Worm (Caenorhabditis elegans) whole organism, L1 larva: ENCODE data around the gene srbc-21.

Experiments
- C04F5.9 ChIP-seq: sonication (generic microtip); optimal IDR thresholded peaks from 2 replicates; lab custom pipeline; 2016; ENCODE audit warnings: missing genetic modification characterization, missing compliant biosample characterization
- aha-1 ChIP-seq: fragments of 150-350 bp; optimal IDR thresholded peaks from 2 replicates; lab custom pipeline; 2014; ENCODE audit warnings: missing biosample characterization, missing genetic modification characterization
- alr-1 ChIP-seq: fragments of 200-800 bp; sonication (Bioruptor generic); optimal IDR thresholded peaks from 2 replicates; lab custom pipeline; 2018; ENCODE audit warnings: borderline replicate concordance, mild to moderate bottlenecking, missing genetic modification characterization, missing compliant biosample characterization
- aly-2 ChIP-seq: fragments of 150-350 bp; optimal IDR thresholded peaks from 2 replicates; lab custom pipeline; 2014; ENCODE audit warnings: missing biosample characterization, missing genetic modification characterization
- ceh-63 ChIP-seq: fragments of 200-800 bp; sonication (Bioruptor generic); optimal IDR thresholded peaks from 2 replicates; lab custom pipeline; 2018; ENCODE audit warnings: mild to moderate bottlenecking, missing genetic modification characterization, missing compliant biosample characterization
- ces-1 ChIP-seq: fragments of 150-350 bp; optimal IDR thresholded peaks from 2 replicates; lab custom pipeline; 2014; ENCODE audit warnings: missing biosample characterization, missing genetic modification reagents, missing genetic modification characterization
- dsc-1 ChIP-seq: sonication (generic microtip); optimal IDR thresholded peaks from 2 replicates; lab custom pipeline; 2016; ENCODE audit warnings: mild to moderate bottlenecking, missing genetic modification characterization, missing compliant biosample characterization
- efl-1 ChIP-seq, 4 experiments: fragments of 150-350 bp; optimal IDR thresholded peaks in 3 of 4; peaks in 1 of 4; 1 replicate in 1 of 4; 2 replicates in 3 of 4; lab custom pipeline; 2014; ENCODE audit warnings: missing biosample characterization in 2 of 4, missing genetic modification characterization in 2 of 4, missing genetic modification reagents in 2 of 4
- efl-3 ChIP-seq: fragments of 200-800 bp; sonication (Bioruptor generic); optimal IDR thresholded peaks from 2 replicates; lab custom pipeline; 2018; ENCODE audit warnings: mild to moderate bottlenecking, missing genetic modification characterization, missing compliant biosample characterization
- egl-13 ChIP-seq: sonication (generic microtip); optimal IDR thresholded peaks from 2 replicates; lab custom pipeline; 2016; ENCODE audit warnings: missing genotype, missing genetic modification reagents, missing genetic modification characterization, missing compliant biosample characterization
- egl-27 ChIP-seq, 2 experiments: fragments of 150-350 bp in 1 of 2; sonication (generic microtip); optimal IDR thresholded peaks; 3 replicates each; lab custom pipeline; 2017 to 2018; ENCODE audit warnings: missing biosample characterization in 2 of 2, missing genetic modification characterization in 2 of 2, missing genetic modification reagents in 2 of 2
- elt-2 ChIP-seq: sonication (generic microtip); optimal IDR thresholded peaks from 2 replicates; lab custom pipeline; 2016; ENCODE audit warnings: missing genetic modification characterization, mild to moderate bottlenecking, inconsistent platforms, missing compliant biosample characterization, missing genetic modification reagents
- fkh-10 ChIP-seq: sonication (generic microtip); optimal IDR thresholded peaks from 2 replicates; lab custom pipeline; 2017; ENCODE audit warnings: missing biosample characterization, missing genetic modification reagents, missing genetic modification characterization
- fos-1 ChIP-seq: fragments of 150-350 bp; optimal IDR thresholded peaks from 2 replicates; lab custom pipeline; 2014; ENCODE audit warnings: missing biosample characterization, missing genetic modification characterization
- hlh-17 ChIP-seq: fragments of 200-800 bp; sonication (Bioruptor generic); optimal IDR thresholded peaks from 2 replicates; lab custom pipeline; 2018; ENCODE audit warnings: missing genetic modification characterization, mild to moderate bottlenecking, missing compliant biosample characterization, moderate library complexity, borderline replicate concordance
- hlh-4 ChIP-seq: sonication (generic microtip); optimal IDR thresholded peaks from 2 replicates; lab custom pipeline; 2016; ENCODE audit warnings: mild to moderate bottlenecking, missing genetic modification characterization, missing compliant biosample characterization
- isw-1 ChIP-seq: fragments of 200-800 bp; sonication (Bioruptor generic); IDR thresholded peaks from 2 replicates; pipeline ENCODE4 v1.3.6; 2022; ENCODE audit warnings: missing genetic modification characterization, missing compliant biosample characterization
- jun-1 ChIP-seq: fragments of 150-350 bp; optimal IDR thresholded peaks from 2 replicates; lab custom pipeline; 2014; ENCODE audit warnings: missing biosample characterization, missing genetic modification reagents, missing genetic modification characterization
- lin-14 ChIP-seq: fragments of 200-800 bp; sonication (Bioruptor generic); optimal IDR thresholded peaks from 2 replicates; lab custom pipeline; 2018; ENCODE audit warnings: mild to moderate bottlenecking, missing genetic modification characterization, moderate library complexity, missing compliant biosample characterization
- lin-15B ChIP-seq: fragments of 150-350 bp; sonication (generic microtip); optimal IDR thresholded peaks from 3 replicates; lab custom pipeline; 2014; ENCODE audit warnings: missing biosample characterization, missing genetic modification characterization
- lin-35 ChIP-seq, 2 experiments: fragments of 150-350 bp; optimal IDR thresholded peaks; 2 replicates each; lab custom pipeline; 2014; ENCODE audit warnings: missing biosample characterization in 2 of 2, missing genetic modification characterization in 2 of 2, missing genetic modification reagents in 2 of 2
- lin-39 ChIP-seq: fragments of 150-350 bp; optimal IDR thresholded peaks from 2 replicates; lab custom pipeline; 2014; ENCODE audit warnings: missing biosample characterization, missing genetic modification reagents, missing genetic modification characterization
- lir-3 ChIP-seq: sonication (generic microtip); optimal IDR thresholded peaks from 2 replicates; lab custom pipeline; 2016; ENCODE audit warnings: mild to moderate bottlenecking, missing genetic modification characterization, moderate library complexity, missing compliant biosample characterization; ENCODE audit not compliant: poor library complexity
- mab-9 ChIP-seq: fragments of 200-800 bp; sonication (Bioruptor generic); IDR thresholded peaks from 2 replicates; pipeline ENCODE4 v1.3.6; 2022; ENCODE audit warnings: missing genetic modification reagents, missing genetic modification characterization, missing compliant biosample characterization
- mep-1 ChIP-seq: fragments of 150-350 bp; optimal IDR thresholded peaks from 2 replicates; lab custom pipeline; 2014; ENCODE audit warnings: missing biosample characterization, missing genetic modification characterization
- nhr-20 ChIP-seq: sonication (generic microtip); optimal IDR thresholded peaks from 2 replicates; lab custom pipeline; 2016; ENCODE audit warnings: mild to moderate bottlenecking, missing genetic modification characterization, missing compliant biosample characterization
- nhr-76 ChIP-seq: sonication (generic microtip); optimal IDR thresholded peaks from 2 replicates; lab custom pipeline; 2017; ENCODE audit warnings: missing biosample characterization, missing genetic modification characterization
- nhr-77 ChIP-seq: fragments of 150-350 bp; optimal IDR thresholded peaks from 2 replicates; lab custom pipeline; 2014; ENCODE audit warnings: missing biosample characterization, missing genetic modification characterization
- nhr-84 ChIP-seq: sonication (generic microtip); optimal IDR thresholded peaks from 2 replicates; lab custom pipeline; 2017; ENCODE audit warnings: missing biosample characterization, missing genetic modification characterization
- nhr-85 ChIP-seq: sonication (generic microtip); peaks from one replicate; lab custom pipeline; 2016; ENCODE audit warnings: missing genetic modification characterization, inconsistent platforms, missing compliant biosample characterization
- nhr-90 ChIP-seq: sonication (generic microtip); optimal IDR thresholded peaks from 2 replicates; lab custom pipeline; 2016; ENCODE audit warnings: mild to moderate bottlenecking, missing genetic modification characterization, missing compliant biosample characterization; ENCODE audit not compliant: poor library complexity
- snu-23 ChIP-seq: sonication (generic microtip); optimal IDR thresholded peaks from 2 replicates; lab custom pipeline; 2016; ENCODE audit warnings: missing genetic modification characterization, missing compliant biosample characterization
- swsn-7 ChIP-seq: sonication (generic microtip); optimal IDR thresholded peaks from 2 replicates; lab custom pipeline; 2016; ENCODE audit warnings: missing genetic modification characterization, missing compliant biosample characterization
- tlp-1 ChIP-seq: fragments of 150-350 bp; optimal IDR thresholded peaks from 2 replicates; lab custom pipeline; 2014; ENCODE audit warnings: missing biosample characterization, missing genetic modification characterization
- unc-86 ChIP-seq: sonication (generic microtip); optimal IDR thresholded peaks from 2 replicates; lab custom pipeline; 2016; ENCODE audit warnings: missing genetic modification characterization, missing compliant biosample characterization
- unc-98 ChIP-seq: fragments of 200-800 bp; sonication (Bioruptor generic); IDR thresholded peaks from 2 replicates; pipeline ENCODE4 v1.3.6; 2022; ENCODE audit warnings: missing genetic modification characterization, missing compliant biosample characterization
- xbp-1 ChIP-seq: sonication (generic microtip); optimal IDR thresholded peaks from 2 replicates; lab custom pipeline; 2016; ENCODE audit warnings: missing genetic modification characterization, missing compliant biosample characterization
- ztf-4 ChIP-seq: fragments of 150-350 bp; optimal IDR thresholded peaks from 2 replicates; lab custom pipeline; 2014; ENCODE audit warnings: missing biosample characterization, missing genetic modification characterization

srbc-21 gene

ce11 chrV:2163735-2164134, 8.4 kb downstream of the srbc-21 start, which contains the start of gene str-255:
Gene str-255 (minus strand): TSS chrV:2163835.
- no peak for TF ChIP-seq dsc-1 (tag; lab: Kevin White, UChicago)
- TF ChIP-seq aha-1: no peak
- no peak for TF ChIP-seq aly-2 (tag; lab: Kevin White, UChicago)
- no peak for TF ChIP-seq C04F5.9 (tag; lab: Kevin White, UChicago)
- no peak for TF ChIP-seq xbp-1
- no peak for TF ChIP-seq hlh-4 (tag; lab: Kevin White, UChicago)
- TF ChIP-seq ztf-4 (tag; lab: Kevin White, UChicago): no peak
- no peak for TF ChIP-seq lin-35 (GFP tag; optimal IDR thresholded peaks at IDR 0.05; lab: Kevin White, UChicago)
- no peak for TF ChIP-seq mep-1 (tag; lab: Kevin White, UChicago)
- TF ChIP-seq ceh-63 (GFP tag; lab: Kevin White, UChicago): no peak
- no peak for TF ChIP-seq efl-3 (GFP tag; lab: Kevin White, UChicago)
- TF ChIP-seq lin-14 (GFP tag; lab: Kevin White, UChicago): no peak
- TF ChIP-seq nhr-84 (tag; lab: Kevin White, UChicago): no peak
- TF ChIP-seq fos-1: no peak
- no peak for TF ChIP-seq hlh-17 (GFP tag; lab: Kevin White, UChicago)
- no peak for TF ChIP-seq mab-9 (GFP tag; lab: Robert Waterston, UW)
- TF ChIP-seq egl-13 (tag; lab: Kevin White, UChicago): no peak
- TF ChIP-seq nhr-76 (tag; lab: Kevin White, UChicago): no peak
- TF ChIP-seq nhr-20 (tag; lab: Kevin White, UChicago): no peak
- TF ChIP-seq lin-15B (tag; lab: Kevin White, UChicago): no peak

- TF ChIP-seq alr-1 (tag; lab: Kevin White, UChicago): no peak
- no peak for TF ChIP-seq elt-2 (tag; lab: Kevin White, UChicago)
- TF ChIP-seq lin-39: no peak
- TF ChIP-seq snu-23 (GFP tag; lab: Kevin White, UChicago): no peak
These were observed 11.3 kb downstream of the srbc-21 start, which contains the start of gene srbc-19 for ce11 chrV:2166679-2167078. Gene srbc-19 (minus strand): TSS chrV:2166779.

- TF ChIP-seq efl-1 (optimal IDR thresholded peaks at IDR 0.05; lab: Kevin White, UChicago) (no peak), efl-1 (GFP tag; optimal IDR thresholded peaks at IDR 0.05 in 1 of 2; lab: Kevin White, UChicago) (peak; percentile 19 to 92), unc-98 (GFP tag; lab: Robert Waterston, UW) (no peak)
- TF ChIP-seq, all 84 proteins: peak for 1
These were observed 19.1 kb downstream of the srbc-21 start for ce11 chrV:2174465-2174864.

- TF ChIP-seq egl-27 (tag; optimal IDR thresholded peaks at IDR 0.05; lab: Kevin White, UChicago) (no peak), lir-3 (tag; lab: Kevin White, UChicago) (no peak), egl-13 (tag; lab: Kevin White, UChicago) (no peak), mep-1 (tag; lab: Kevin White, UChicago) (no peak), unc-86 (tag; lab: Kevin White, UChicago) (no peak), tlp-1 (tag; lab: Kevin White, UChicago) (no peak), jun-1 (no peak), nhr-90 (tag; lab: Kevin White, UChicago) (no peak), nhr-76 (tag; lab: Kevin White, UChicago) (no peak), lin-39 (no peak), ces-1 (GFP tag; lab: Kevin White, UChicago) (no peak), isw-1 (no peak), nhr-85 (tag; lab: Kevin White, UChicago) (no peak), snu-23 (GFP tag; lab: Kevin White, UChicago) (no peak), fos-1 (no peak), hlh-4 (tag; lab: Kevin White, UChicago) (no peak), fkh-10 (GFP tag; lab: Kevin White, UChicago) (no peak), elt-2 (tag; lab: Kevin White, UChicago) (no peak), swsn-7 (tag; lab: Kevin White, UChicago) (no peak), nhr-77 (tag; lab: Kevin White, UChicago) (no peak)
These were observed 19.9 kb downstream of the srbc-21 start, which contains the start of gene C45H4.18 for ce11 chrV:2175242-2175641. Gene C45H4.18 (plus strand): TSS chrV:2175542.
